Fruit fly (Drosophila melanogaster) S2 (cell line): ENCODE measurements around the gene lap.

Experiments
- CG8478 ChIP-seq: fragments of >200 bp; optimal IDR thresholded peaks from 2 replicates; lab custom pipeline; 2018
- CTCF ChIP-seq, 2 experiments: fragments of >200 bp; optimal IDR thresholded peaks; 2 replicates each; lab custom pipeline; 2018

DNA sequence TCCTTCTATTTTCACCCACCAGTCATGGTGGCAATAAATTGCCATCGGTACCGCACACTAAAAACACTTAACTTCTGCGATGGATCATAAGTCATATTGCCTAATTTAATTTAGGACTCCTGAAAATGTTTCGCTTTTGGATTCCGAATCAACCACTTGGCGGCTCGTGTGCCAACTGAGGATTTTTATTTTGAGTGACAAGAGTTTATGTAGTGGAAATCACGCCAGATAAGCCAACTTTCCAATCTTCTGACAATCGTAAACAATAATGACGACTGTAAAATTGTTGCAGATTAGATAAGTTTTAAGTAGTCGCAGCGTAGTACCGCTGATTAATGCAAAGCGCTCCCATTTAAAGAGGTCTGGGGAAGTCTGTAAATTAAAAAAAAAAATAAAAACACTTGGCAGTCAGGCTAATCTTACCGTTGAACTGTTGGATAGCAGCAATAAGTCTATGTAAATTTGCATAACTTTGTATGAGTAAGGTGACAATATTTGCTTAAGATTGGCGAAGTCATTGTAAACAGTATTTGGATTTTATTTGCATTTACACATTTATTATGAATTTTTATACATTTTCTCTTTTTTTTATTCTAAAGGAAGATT lies 30.2 kb downstream of the lap start, which contains the start of gene CG14606:
- TF ChIP-seq CTCF (optimal IDR thresholded peaks at IDR 0.05; lab: Kevin White, UChicago) (no peak), CG8478 (lab: Kevin White, UChicago) (no peak)
